Fruit fly (Drosophila melanogaster) S2 (cell line): ENCODE measurements around the gene TrpRS.
A peak's percentile ranks its signal among the peaks of the same experiment; 100 is the strongest.

Experiments
- CG8478 ChIP-seq: fragments of >200 bp; optimal IDR thresholded peaks from 2 replicates; lab custom pipeline; 2018
- CTCF ChIP-seq, 2 experiments: fragments of >200 bp; optimal IDR thresholded peaks; 2 replicates each; lab custom pipeline; 2018

The TrpRS gene

dm6 chr3R:9266765-9267164 lies at the start of gene TrpRS, which contains the start of gene Vps16A:
Gene TrpRS (minus strand): TSS chr3R:9266904.
Gene Vps16A (plus strand): TSS chr3R:9267019.
- TF ChIP-seq CTCF (optimal IDR thresholded peaks at IDR 0.05; lab: Kevin White, UChicago): peak; percentile 10 to 27
- TF ChIP-seq CG8478: no peak

dm6 chr3R:9297163-9297562 lies 30.5 kb upstream of the TrpRS start:
- no peak for TF ChIP-seq CG8478
- TF ChIP-seq CTCF (optimal IDR thresholded peaks at IDR 0.05; lab: Kevin White, UChicago): no peak

dm6 chr3R:9287710-9288109 lies 21.0 kb upstream of the TrpRS start:
- no peak for TF ChIP-seq CG8478
- TF ChIP-seq CTCF (optimal IDR thresholded peaks at IDR 0.05; lab: Kevin White, UChicago): no peak

dm6 chr3R:9264042-9264441 lies 2.7 kb downstream of the TrpRS start, which contains the start of gene sage:
Gene sage (minus strand): TSS chr3R:9264142.
- TF ChIP-seq CTCF (optimal IDR thresholded peaks at IDR 0.05; lab: Kevin White, UChicago) (no peak), CG8478 (no peak)

- no peak for TF ChIP-seq CG8478
- TF ChIP-seq CTCF (optimal IDR thresholded peaks at IDR 0.05; lab: Kevin White, UChicago): peak in 1 of 2 experiments; percentile 8
These were observed 6.2 kb downstream of the TrpRS start, which contains the start of gene ATP6AP2 for dm6 chr3R:9260421-9260973. Gene ATP6AP2 (plus strand): TSS chr3R:9260638.

- TF ChIP-seq CTCF (optimal IDR thresholded peaks at IDR 0.05; lab: Kevin White, UChicago) (no peak), CG8478 (no peak)
These were observed 8.2 kb downstream of the TrpRS start, which contains the start of the genes Ibf2 and Ibf1 for dm6 chr3R:9258252-9259225. Gene Ibf2 (minus strand): TSS chr3R:9258501. Gene Ibf1 (plus strand): TSS chr3R:9258964.

dm6 chr3R:9257616-9258015 lies 9.1 kb downstream of the TrpRS start, which contains the start of gene CG16736:
Gene CG16736 (minus strand): TSS chr3R:9257716.
- TF ChIP-seq CTCF (optimal IDR thresholded peaks at IDR 0.05; lab: Kevin White, UChicago) (no peak), CG8478 (no peak)

- TF ChIP-seq CTCF (optimal IDR thresholded peaks at IDR 0.05; lab: Kevin White, UChicago) (no peak), CG8478 (no peak)
These were observed 11.9 kb downstream of the TrpRS start, which contains the start of gene CG16734 for dm6 chr3R:9254798-9255197. Gene CG16734 (plus strand): TSS chr3R:9255052.

dm6 chr3R:9251543-9251942 lies 15.2 kb downstream of the TrpRS start, which contains the start of gene St2:
Gene St2 (plus strand): TSS chr3R:9251843.
- TF ChIP-seq CTCF (optimal IDR thresholded peaks at IDR 0.05; lab: Kevin White, UChicago): no peak
- TF ChIP-seq CG8478: no peak

dm6 chr3R:9250868-9251267 lies 15.8 kb downstream of the TrpRS start:
- TF ChIP-seq CTCF (optimal IDR thresholded peaks at IDR 0.05; lab: Kevin White, UChicago): no peak
- TF ChIP-seq CG8478: no peak

- TF ChIP-seq CG8478 (no peak), CTCF (optimal IDR thresholded peaks at IDR 0.05; lab: Kevin White, UChicago) (no peak)
These were observed 17.0 kb downstream of the TrpRS start for dm6 chr3R:9249736-9250044.

dm6 chr3R:9249025-9249735 lies 17.5 kb downstream of the TrpRS start:
- no peak for TF ChIP-seq CG8478
- no peak for TF ChIP-seq CTCF (optimal IDR thresholded peaks at IDR 0.05; lab: Kevin White, UChicago)

dm6 chr3R:9246879-9247621 lies 19.7 kb downstream of the TrpRS start:
- TF ChIP-seq CTCF (optimal IDR thresholded peaks at IDR 0.05; lab: Kevin White, UChicago) (no peak), CG8478 (no peak)

- TF ChIP-seq CG8478 (no peak), CTCF (optimal IDR thresholded peaks at IDR 0.05; lab: Kevin White, UChicago) (no peak)
These were observed 20.3 kb downstream of the TrpRS start, which contains the start of gene CG8420 for dm6 chr3R:9246366-9246765. Gene CG8420 (plus strand): TSS chr3R:9246649.
